Worm (Caenorhabditis elegans) whole organism, L2 larva: ENCODE results near the gene smg-3.
"Not testable (repeated sequence)": the region's sequence is repeated elsewhere in the genome, so short reads cannot be mapped to it uniquely, and the experiment has no call there.

ENCODE experiments used
- fos-1 ChIP-seq: fragments of 150-350 bp; optimal IDR thresholded peaks from 2 replicates; lab custom pipeline; 2014; ENCODE audit warnings: missing biosample characterization, missing genetic modification characterization
- unc-39 ChIP-seq: fragments of 150-350 bp; optimal IDR thresholded peaks from 2 replicates; lab custom pipeline; 2014; ENCODE audit warnings: missing biosample characterization, missing genetic modification characterization

ce11 chrIV:6347213-6347612 is 25.7 kb downstream of the smg-3 start, which contains the start of gene Y73B6BL.289:
- not testable (repeated sequence) for TF ChIP-seq fos-1, unc-39 (tag; lab: Kevin White, UChicago)
